Worm (Caenorhabditis elegans) whole organism, L1 larva: ENCODE results near the gene gen-1.

Experiments used
- C04F5.9 ChIP-seq: sonication (generic microtip); optimal IDR thresholded peaks from 2 replicates; lab custom pipeline; 2016; ENCODE audit warnings: missing genetic modification characterization, missing compliant biosample characterization
- aha-1 ChIP-seq: fragments of 150-350 bp; optimal IDR thresholded peaks from 2 replicates; lab custom pipeline; 2014; ENCODE audit warnings: missing biosample characterization, missing genetic modification characterization
- ama-1 ChIP-seq: fragments of 150-350 bp; optimal IDR thresholded peaks from 2 replicates; lab custom pipeline; 2014
- blmp-1 ChIP-seq: fragments of 150-350 bp; optimal IDR thresholded peaks from 2 replicates; lab custom pipeline; 2014; ENCODE audit warnings: missing biosample characterization, missing genetic modification characterization
- ceh-82 ChIP-seq, 3 experiments: fragments of 150-350 bp in 1 of 3; sonication (generic microtip) in 2 of 3; optimal IDR thresholded peaks; 2 replicates each; lab custom pipeline; 2014 to 2017; ENCODE audit warnings: missing biosample characterization in 3 of 3, missing genetic modification characterization in 3 of 3
- elt-3 ChIP-seq, 6 experiments: fragments of 150-350 bp in 1 of 6; sonication (generic microtip); optimal IDR thresholded peaks; 2 replicates each; lab custom pipeline; 2017 to 2018; ENCODE audit warnings: missing biosample characterization in 6 of 6, missing genetic modification characterization in 6 of 6, inconsistent platforms in 1 of 6
- grh-1 ChIP-seq: fragments of 200-800 bp; sonication (Bioruptor generic); IDR thresholded peaks from 2 replicates; pipeline ENCODE4 v1.3.6; 2022; ENCODE audit warnings: missing genetic modification reagents, missing genetic modification characterization, missing compliant biosample characterization
- nhr-11 ChIP-seq: fragments of 150-350 bp; optimal IDR thresholded peaks from 2 replicates; lab custom pipeline; 2014; ENCODE audit warnings: missing biosample characterization, missing genetic modification characterization
- nhr-28 ChIP-seq: fragments of 150-350 bp; optimal IDR thresholded peaks from 2 replicates; lab custom pipeline; 2014; ENCODE audit warnings: missing biosample characterization, missing genetic modification characterization
- snpc-4 ChIP-seq: fragments of 150-350 bp; optimal IDR thresholded peaks from 2 replicates; lab custom pipeline; 2014; ENCODE audit warnings: missing biosample characterization, missing genetic modification characterization
- xbp-1 ChIP-seq: sonication (generic microtip); optimal IDR thresholded peaks from 2 replicates; lab custom pipeline; 2016; ENCODE audit warnings: missing genetic modification characterization, missing compliant biosample characterization
- ztf-4 ChIP-seq: fragments of 150-350 bp; optimal IDR thresholded peaks from 2 replicates; lab custom pipeline; 2014; ENCODE audit warnings: missing biosample characterization, missing genetic modification characterization

DNA sequence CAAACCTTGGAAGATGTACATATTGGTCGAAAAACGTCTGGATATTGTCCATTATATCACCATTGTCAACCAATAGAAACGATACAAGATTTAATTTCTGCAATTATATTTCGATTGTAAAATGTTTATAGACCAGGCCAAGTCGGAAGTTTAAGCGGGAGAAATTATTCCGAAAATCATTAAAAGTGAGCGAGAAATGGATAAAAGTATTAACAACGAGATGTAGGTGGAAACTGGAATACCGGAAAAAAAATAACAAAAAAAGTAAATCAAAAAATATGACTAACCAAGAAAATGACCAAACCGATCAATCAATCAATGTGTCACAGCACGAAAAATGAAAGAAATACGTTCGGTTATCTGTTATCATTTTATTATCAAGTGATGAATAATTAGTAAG is 39.2 kb upstream of the gen-1 start, which contains the start of gene F47D12.6:
- TF ChIP-seq ceh-82 (tag; optimal IDR thresholded peaks at IDR 0.05; lab: Kevin White, UChicago), result no peak
- TF ChIP-seq C04F5.9 (tag; lab: Kevin White, UChicago), result no peak
- no peak for TF ChIP-seq aha-1 (tag; lab: Kevin White, UChicago)
- no peak for TF ChIP-seq nhr-11
- no peak for TF ChIP-seq grh-1 (GFP tag; lab: Robert Waterston, UW)
- no peak for TF ChIP-seq blmp-1
- TF ChIP-seq ama-1 (lab: Kevin White, UChicago), result no peak
- TF ChIP-seq elt-3 (tag; optimal IDR thresholded peaks at IDR 0.05; lab: Kevin White, UChicago), result peak in 1 of 6 experiments; percentile 53
- TF ChIP-seq snpc-4, result no peak
- no peak for TF ChIP-seq nhr-28
- TF ChIP-seq ztf-4 (tag; lab: Kevin White, UChicago), result no peak
- TF ChIP-seq xbp-1 (tag; lab: Kevin White, UChicago), result no peak
